Worm (Caenorhabditis elegans): Measurements from ENCODE around the gene C45B11.8.

Gene C45B11.8

ce11 chrV:11060239-11060984, 19.8 kb downstream of the C45B11.8 start, which contains the start of gene T04C12.11 (continued):
- no peak for TF ChIP-seq nhr-10 (tag; optimal IDR thresholded peaks at IDR 0.05)
- no peak for TF ChIP-seq lin-13 (GFP tag; optimal IDR thresholded peaks at IDR 0.05)
- no peak for TF ChIP-seq egl-27 (tag; optimal IDR thresholded peaks at IDR 0.05)
- no peak for TF ChIP-seq unc-39 (tag; optimal IDR thresholded peaks at IDR 0.05)
- no peak for TF ChIP-seq sem-4 (tag; optimal IDR thresholded peaks at IDR 0.05)
- TF ChIP-seq Y55F3AM.14 (GFP tag; optimal IDR thresholded peaks at IDR 0.05) = no peak
- no peak for TF ChIP-seq mab-5 (tag; optimal IDR thresholded peaks at IDR 0.05)
- TF ChIP-seq sma-9 (GFP tag; optimal IDR thresholded peaks at IDR 0.05) = no peak
- no peak for TF ChIP-seq sma-9 (tag; optimal IDR thresholded peaks at IDR 0.05)
- TF ChIP-seq nhr-129 (tag; optimal IDR thresholded peaks at IDR 0.05) = peak; percentile 58
- no peak for TF ChIP-seq nhr-12 (tag; optimal IDR thresholded peaks at IDR 0.05)
- TF ChIP-seq lin-39 (tag; optimal IDR thresholded peaks at IDR 0.05) = no peak
- no peak for TF ChIP-seq ama-1 (optimal IDR thresholded peaks at IDR 0.05)
- no peak for TF ChIP-seq unc-62 (GFP tag; optimal IDR thresholded peaks at IDR 0.05)
- TF ChIP-seq aly-2 (tag; optimal IDR thresholded peaks at IDR 0.05) = no peak
- TF ChIP-seq nhr-25 (tag; optimal IDR thresholded peaks at IDR 0.05) = peak; percentile 64

ce11 chrV:11061887-11062286, 21.3 kb downstream of the C45B11.8 start:
- TF ChIP-seq snpc-4 (tag; optimal IDR thresholded peaks at IDR 0.05) = no peak
- peak; percentile 6 for TF ChIP-seq nhr-129 (tag; optimal IDR thresholded peaks at IDR 0.05)
- peak; percentile 23 for TF ChIP-seq nhr-25 (tag; optimal IDR thresholded peaks at IDR 0.05)

ce11 chrV:11063115-11063514, 22.5 kb downstream of the C45B11.8 start, which contains the start of gene T04C12.9:
T04C12.9 (minus strand) TSS chrV:11063215.
- TF ChIP-seq unc-55 (GFP tag; optimal IDR thresholded peaks at IDR 0.05) = peak; percentile 34
- no peak for TF ChIP-seq nhr-6 (tag; optimal IDR thresholded peaks at IDR 0.05)
- TF ChIP-seq gmeb-1 (tag; optimal IDR thresholded peaks at IDR 0.05) = no peak

- no peak for TF ChIP-seq ztf-11 (tag; optimal IDR thresholded peaks at IDR 0.05)
- TF ChIP-seq crh-2 (tag; optimal IDR thresholded peaks at IDR 0.05) = no peak
- TF ChIP-seq peb-1 (tag; optimal IDR thresholded peaks at IDR 0.05) = no peak
Observed at ce11 chrV:11065513-11065912, 24.9 kb downstream of the C45B11.8 start, which contains the start of gene nlp-80. nlp-80 (minus strand) TSS chrV:11065613.

- TF ChIP-seq dmd-4 (tag; optimal IDR thresholded peaks at IDR 0.05) = no peak
- peak; percentile 31 for TF ChIP-seq F13H6.1 (tag; optimal IDR thresholded peaks at IDR 0.05)
- peak; percentile 11 for TF ChIP-seq sma-3 (GFP tag; optimal IDR thresholded peaks at IDR 0.05)
- TF ChIP-seq sma-9 (GFP tag; optimal IDR thresholded peaks at IDR 0.05) = peak; percentile 51
- no peak for TF ChIP-seq sma-9 (tag; optimal IDR thresholded peaks at IDR 0.05)
- TF ChIP-seq unc-39 (tag; optimal IDR thresholded peaks at IDR 0.05) = no peak
- no peak for TF ChIP-seq C34F6.9 (tag; optimal IDR thresholded peaks at IDR 0.05)
- TF ChIP-seq unc-55 (GFP tag; optimal IDR thresholded peaks at IDR 0.05) = no peak
- no peak for TF ChIP-seq nhr-12 (tag; optimal IDR thresholded peaks at IDR 0.05)
- TF ChIP-seq sem-4 (tag; optimal IDR thresholded peaks at IDR 0.05) = no peak
- TF ChIP-seq zag-1 (tag; optimal IDR thresholded peaks at IDR 0.05) = no peak
- no peak for TF ChIP-seq nhr-237 (tag; optimal IDR thresholded peaks at IDR 0.05)
- TF ChIP-seq nhr-21 (tag; optimal IDR thresholded peaks at IDR 0.05) = peak; percentile 5
- no peak for TF ChIP-seq lin-11 (tag; optimal IDR thresholded peaks at IDR 0.05)
- no peak for TF ChIP-seq snpc-4 (tag; optimal IDR thresholded peaks at IDR 0.05)
- TF ChIP-seq ceh-82 (tag; optimal IDR thresholded peaks at IDR 0.05) = no peak
- no peak for TF ChIP-seq mab-5 (tag; optimal IDR thresholded peaks at IDR 0.05)
- no peak for TF ChIP-seq nhr-11 (tag; optimal IDR thresholded peaks at IDR 0.05)
- TF ChIP-seq elt-1 (tag; optimal IDR thresholded peaks at IDR 0.05) = no peak
- peak; percentile 13 for TF ChIP-seq nhr-25 (tag; optimal IDR thresholded peaks at IDR 0.05)
- TF ChIP-seq gmeb-1 (tag; optimal IDR thresholded peaks at IDR 0.05) = peak; percentile 18
- TF ChIP-seq alr-1 (tag; optimal IDR thresholded peaks at IDR 0.05) = no peak
- TF ChIP-seq unc-62 (GFP tag; optimal IDR thresholded peaks at IDR 0.05) = no peak
- TF ChIP-seq ama-1 (optimal IDR thresholded peaks at IDR 0.05) = no peak
- TF ChIP-seq ceh-16 (tag; optimal IDR thresholded peaks at IDR 0.05) = no peak
- TF ChIP-seq ztf-1 (GFP tag; conservative IDR thresholded peaks at IDR 0.05) = no peak
- TF ChIP-seq nhr-6 (tag; optimal IDR thresholded peaks at IDR 0.05) = no peak
- TF ChIP-seq ztf-11 (tag; optimal IDR thresholded peaks at IDR 0.05) = no peak
- no peak for TF ChIP-seq nhr-10 (tag; optimal IDR thresholded peaks at IDR 0.05)
- TF ChIP-seq skn-1 (tag; optimal IDR thresholded peaks at IDR 0.05) = peak; percentile 78
- no peak for TF ChIP-seq nhr-129 (tag; optimal IDR thresholded peaks at IDR 0.05)
- TF ChIP-seq crh-2 (tag; optimal IDR thresholded peaks at IDR 0.05) = peak; percentile 62
- TF ChIP-seq ztf-4 (tag; optimal IDR thresholded peaks at IDR 0.05) = no peak
- TF ChIP-seq aly-2 (tag; optimal IDR thresholded peaks at IDR 0.05) = no peak
- TF ChIP-seq mbf-1 (tag; optimal IDR thresholded peaks at IDR 0.05) = no peak
- peak; percentile 15 for TF ChIP-seq egl-27 (tag; optimal IDR thresholded peaks at IDR 0.05)
- TF ChIP-seq elt-3 (tag; optimal IDR thresholded peaks at IDR 0.05) = no peak
- TF ChIP-seq Y55F3AM.14 (GFP tag; optimal IDR thresholded peaks at IDR 0.05) = no peak
- TF ChIP-seq nhr-77 (tag; optimal IDR thresholded peaks at IDR 0.05) = no peak
- TF ChIP-seq peb-1 (tag; optimal IDR thresholded peaks at IDR 0.05) = no peak
Observed at ce11 chrV:11069277-11069676, 28.7 kb downstream of the C45B11.8 start, which contains the start of gene T04C12.8. T04C12.8 (minus strand) TSS chrV:11069358.

Data from whole organism, L2 larva.